Fruit fly (Drosophila melanogaster) whole organism: ENCODE data around the gene wus.

ENCODE experiments used
- CG8478 ChIP-seq: fragments of >200 bp; optimal IDR thresholded peaks from 2 replicates; lab custom pipeline; 2018; ENCODE audit warnings: inconsistent platforms
- psq ChIP-seq: fragments of >200 bp; optimal IDR thresholded peaks from 2 replicates; lab custom pipeline; 2017

DNA sequence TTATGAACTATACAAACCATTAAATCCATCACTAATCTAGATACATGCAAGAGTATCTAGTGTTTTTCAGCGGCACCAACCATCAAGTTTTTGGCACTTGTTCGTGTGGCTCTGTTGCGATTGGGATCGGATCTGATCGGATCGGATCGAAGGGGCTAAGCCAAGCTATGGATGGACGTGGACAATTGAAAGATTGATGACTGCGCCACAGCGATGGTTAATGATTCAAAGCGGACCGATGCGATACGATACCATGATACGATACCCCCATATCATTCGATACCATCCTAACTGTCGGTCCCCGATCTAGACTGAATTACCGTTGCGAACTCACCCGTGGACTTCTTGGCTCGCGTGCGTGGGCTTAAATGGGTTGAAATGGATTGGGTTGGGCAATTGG, 33.0 kb downstream of the wus start:
- TF ChIP-seq psq (lab: Kevin White, UChicago): no peak
- no peak for TF ChIP-seq CG8478 (lab: Kevin White, UChicago)
